Worm (Caenorhabditis elegans): ENCODE results near the gene F41E6.1.

DNA sequence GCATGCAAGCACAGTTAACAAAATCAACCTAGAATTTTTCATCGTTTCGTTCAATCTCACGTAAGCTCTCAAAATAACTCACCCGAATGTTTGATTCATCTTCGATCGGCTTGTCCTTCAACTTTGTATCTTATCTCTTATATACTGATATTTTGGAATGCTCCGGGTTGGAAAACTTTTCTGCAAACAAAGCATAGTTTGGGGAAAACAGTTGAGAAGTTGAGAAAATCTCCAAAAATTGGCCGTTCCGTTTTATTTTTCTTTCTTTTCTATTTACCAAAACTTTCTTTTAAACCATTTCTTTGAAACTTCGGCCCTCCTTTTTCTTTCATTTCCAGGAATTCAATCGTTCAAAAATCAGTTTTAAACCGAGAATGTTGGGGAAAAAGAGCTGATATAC lies 19.8 kb upstream of the F41E6.1 start, which contains the start of gene F41E6.15:
- no peak for TF ChIP-seq unc-62 (GFP tag; optimal IDR thresholded peaks at IDR 0.05 in 1 of 2)
- no peak for TF ChIP-seq unc-62 (tag; optimal IDR thresholded peaks at IDR 0.05)
- no peak for TF ChIP-seq tra-1 (GFP tag; IDR thresholded peaks at IDR 0.05)
- no peak for TF ChIP-seq mdl-1 (tag; optimal IDR thresholded peaks at IDR 0.05)
- no peak for TF ChIP-seq R02D3.7 (tag; optimal IDR thresholded peaks at IDR 0.05)
- no peak for TF ChIP-seq nhr-76 (tag; optimal IDR thresholded peaks at IDR 0.05)
- TF ChIP-seq ceh-32 (tag; optimal IDR thresholded peaks at IDR 0.05; ENCODE audit: poor library complexity): no peak
- no peak for TF ChIP-seq nhr-25 (tag; optimal IDR thresholded peaks at IDR 0.05; ENCODE audit: borderline replicate concordance, insufficient read depth)
- no peak for TF ChIP-seq ceh-28 (tag; optimal IDR thresholded peaks at IDR 0.05)
- TF ChIP-seq F26F4.8 (GFP tag; conservative IDR thresholded peaks at IDR 0.05): no peak
- TF ChIP-seq unc-39 (tag; optimal IDR thresholded peaks at IDR 0.05): no peak
- no peak for TF ChIP-seq ztf-11 (tag; optimal IDR thresholded peaks at IDR 0.05)
- no peak for TF ChIP-seq fkh-10 (GFP tag; optimal IDR thresholded peaks at IDR 0.05)
- TF ChIP-seq dmd-6 (GFP tag; IDR thresholded peaks at IDR 0.05): no peak
